Worm (Caenorhabditis elegans): ENCODE data around the gene ZK550.6.

ce11 chrIV:17278363-17278762, 16.1 kb upstream of the ZK550.6 start:
- TF ChIP-seq med-1 (GFP tag; optimal IDR thresholded peaks at IDR 0.05; ENCODE audit: insufficient read depth) (no peak), ref-1 (GFP tag; conservative IDR thresholded peaks at IDR 0.05) (no peak), ztf-29 (GFP tag; IDR thresholded peaks at IDR 0.05) (peak; percentile 44; the same call in 1 of the 2 replicates), flt-1 (GFP tag; IDR thresholded peaks at IDR 0.05) (peak; percentile 81)

Data from whole organism, midembryonic.